Fruit fly (Drosophila melanogaster) whole organism, embryonic: ENCODE measurements around the gene sr.

Source experiments
- Asciz ChIP-seq: fragments of 200-800 bp; sonication (Bioruptor generic); optimal IDR thresholded peaks from 2 replicates; lab custom pipeline; 2017; ENCODE audit warnings: missing biosample characterization, mild to moderate bottlenecking, missing genetic modification characterization, missing genetic modification reagents
- B-H2 ChIP-seq: fragments of 200-800 bp; sonication (Bioruptor generic); optimal IDR thresholded peaks from 2 replicates; lab custom pipeline; 2018; ENCODE audit warnings: missing biosample characterization, mild to moderate bottlenecking, missing genetic modification characterization
- CG10274 ChIP-seq: fragments of 200-800 bp; sonication (Bioruptor generic); optimal IDR thresholded peaks from 3 replicates; lab custom pipeline; 2017; ENCODE audit warnings: missing biosample characterization, mild to moderate bottlenecking, missing genetic modification characterization
- CG10431 ChIP-seq: fragments of 200-800 bp; sonication (Bioruptor generic); optimal IDR thresholded peaks from 3 replicates; lab custom pipeline; 2018; ENCODE audit warnings: missing biosample characterization, mild to moderate bottlenecking, missing genetic modification characterization
- CG15073 ChIP-seq: fragments of 200-800 bp; sonication (Bioruptor generic); optimal IDR thresholded peaks from 2 replicates; lab custom pipeline; 2016; ENCODE audit warnings: missing biosample characterization, missing genetic modification characterization
- CG15479 ChIP-seq: fragments of 200-800 bp; sonication (Bioruptor generic); optimal IDR thresholded peaks from 3 replicates; lab custom pipeline; 2019; ENCODE audit warnings: missing biosample characterization, mild to moderate bottlenecking, missing genetic modification characterization, moderate library complexity
- CG1602 ChIP-seq: fragments of 200-800 bp; sonication (Bioruptor generic); optimal IDR thresholded peaks from 3 replicates; lab custom pipeline; 2016; ENCODE audit warnings: missing biosample characterization, missing genetic modification characterization
- CG16779 ChIP-seq: fragments of 200-800 bp; sonication (Bioruptor generic); IDR thresholded peaks from 2 replicates; pipeline ENCODE4 v1.3.6; 2022; ENCODE audit warnings: missing biosample characterization, missing genetic modification characterization
- CG17328 ChIP-seq: fragments of 200-800 bp; sonication (Bioruptor generic); IDR thresholded peaks from 2 replicates; pipeline ENCODE4 v1.3.6; 2022; ENCODE audit warnings: missing biosample characterization, missing genetic modification characterization
- CG2875 ChIP-seq: fragments of 200-800 bp; sonication (Bioruptor generic); optimal IDR thresholded peaks from 2 replicates; lab custom pipeline; 2017; ENCODE audit warnings: missing biosample characterization, mild to moderate bottlenecking, missing genetic modification characterization, missing genetic modification reagents
- CG30020 ChIP-seq: fragments of 200-800 bp; optimal IDR thresholded peaks from 2 replicates; lab custom pipeline; 2019; ENCODE audit warnings: missing biosample characterization, mild to moderate bottlenecking, missing genetic modification characterization, moderate library complexity
- CG3065 ChIP-seq: fragments of 200-800 bp; sonication (Bioruptor generic); optimal IDR thresholded peaks from 2 replicates; lab custom pipeline; 2016; ENCODE audit warnings: missing biosample characterization, missing genetic modification characterization
- CG6654 ChIP-seq: fragments of 200-800 bp; sonication (Bioruptor generic); optimal IDR thresholded peaks from 2 replicates; lab custom pipeline; 2017; ENCODE audit warnings: missing biosample characterization, mild to moderate bottlenecking, missing genetic modification characterization
- CG7745 ChIP-seq: fragments of 200-800 bp; sonication (Bioruptor generic); optimal IDR thresholded peaks from 2 replicates; lab custom pipeline; 2018; ENCODE audit warnings: missing biosample characterization, mild to moderate bottlenecking, missing genetic modification characterization, moderate library complexity
- CG8765 ChIP-seq: fragments of 200-800 bp; sonication (Bioruptor generic); IDR thresholded peaks from 2 replicates; pipeline ENCODE4 v1.3.6; 2022; ENCODE audit warnings: missing biosample characterization, missing genetic modification characterization
- CG9727 ChIP-seq: fragments of 200-800 bp; sonication (Bioruptor generic); optimal IDR thresholded peaks from 3 replicates; lab custom pipeline; 2017; ENCODE audit warnings: missing biosample characterization, mild to moderate bottlenecking, missing genetic modification characterization
- CG9876 ChIP-seq: fragments of 200-800 bp; sonication (Bioruptor generic); optimal IDR thresholded peaks from 2 replicates; lab custom pipeline; 2016; ENCODE audit warnings: missing biosample characterization, missing genetic modification characterization
- CG9932 ChIP-seq: fragments of 200-800 bp; sonication (Bioruptor generic); IDR thresholded peaks from 2 replicates; pipeline ENCODE4 v1.3.6; 2022; ENCODE audit warnings: missing biosample characterization, missing genetic modification characterization
- D19A ChIP-seq: fragments of 200-800 bp; optimal IDR thresholded peaks from 3 replicates; lab custom pipeline; 2019; ENCODE audit warnings: missing biosample characterization, mild to moderate bottlenecking, missing genetic modification characterization, moderate library complexity
- Dip2 ChIP-seq: fragments of 200-800 bp; sonication (Bioruptor generic); IDR thresholded peaks from 2 replicates; pipeline ENCODE4 v1.3.6; 2022; ENCODE audit warnings: missing biosample characterization, missing genetic modification characterization
- Eip74EF ChIP-seq, 2 experiments: fragments of 200-800 bp in 1 of 2; fragments of >200 bp in 1 of 2; sonication (Bioruptor generic) in 1 of 2; optimal IDR thresholded peaks; 2 replicates each; lab custom pipeline; 2017 to 2019; ENCODE audit warnings: missing biosample characterization in 2 of 2, missing genetic modification characterization in 2 of 2, mild to moderate bottlenecking in 1 of 2, moderate library complexity in 1 of 2
- Elba2 ChIP-seq: fragments of 200-800 bp; sonication (Bioruptor generic); optimal IDR thresholded peaks from 3 replicates; lab custom pipeline; 2016; ENCODE audit warnings: missing biosample characterization, missing genetic modification characterization
- H15 ChIP-seq: fragments of 200-800 bp; sonication (Bioruptor generic); IDR thresholded peaks from 3 replicates; pipeline ENCODE4 v1.3.6; 2022; ENCODE audit warnings: missing biosample characterization, missing genetic modification characterization
- MESR4 ChIP-seq: fragments of 200-800 bp; sonication (Bioruptor generic); optimal IDR thresholded peaks from 2 replicates; lab custom pipeline; 2018; ENCODE audit warnings: missing biosample characterization, mild to moderate bottlenecking, missing genetic modification characterization, moderate library complexity
- MTF-1 ChIP-seq: fragments of 200-800 bp; sonication (Bioruptor generic); optimal IDR thresholded peaks from 2 replicates; lab custom pipeline; 2018; ENCODE audit warnings: missing biosample characterization, mild to moderate bottlenecking, missing genetic modification characterization, borderline replicate concordance
- NfI ChIP-seq: fragments of 200-800 bp; sonication (Bioruptor generic); optimal IDR thresholded peaks from 3 replicates; lab custom pipeline; 2018; ENCODE audit warnings: missing biosample characterization, mild to moderate bottlenecking, missing genetic modification characterization, moderate library complexity
- Ptx1 ChIP-seq: fragments of 200-800 bp; sonication (Bioruptor generic); IDR thresholded peaks from 2 replicates; pipeline ENCODE4 v1.3.6; 2022; ENCODE audit warnings: missing biosample characterization, missing genetic modification characterization
- az2 ChIP-seq: fragments of 200-800 bp; sonication (Bioruptor generic); optimal IDR thresholded peaks from 3 replicates; lab custom pipeline; 2016; ENCODE audit warnings: missing biosample characterization, missing genetic modification characterization
- bowl ChIP-seq: fragments of 200-800 bp; sonication (Bioruptor generic); IDR thresholded peaks from 2 replicates; pipeline ENCODE4 v1.3.6; 2022; ENCODE audit warnings: missing biosample characterization, missing genetic modification characterization
- cato ChIP-seq: fragments of 200-800 bp; sonication (Bioruptor generic); optimal IDR thresholded peaks from 2 replicates; lab custom pipeline; 2016; ENCODE audit warnings: missing biosample characterization, missing genetic modification characterization, borderline replicate concordance
- danr ChIP-seq: fragments of 200-800 bp; sonication (Bioruptor generic); IDR thresholded peaks from 2 replicates; pipeline ENCODE4 v1.3.6; 2022; ENCODE audit warnings: missing biosample characterization, missing genetic modification characterization
- dati ChIP-seq: fragments of 200-800 bp; sonication (Bioruptor generic); IDR thresholded peaks from 2 replicates; pipeline ENCODE4 v1.3.6; 2022; ENCODE audit warnings: missing biosample characterization, missing genetic modification characterization
- fd102C ChIP-seq: fragments of 200-800 bp; sonication (Bioruptor generic); optimal IDR thresholded peaks from 2 replicates; lab custom pipeline; 2018; ENCODE audit warnings: missing biosample characterization, mild to moderate bottlenecking, missing genetic modification characterization, moderate library complexity
- gsb-n ChIP-seq: fragments of 200-800 bp; sonication (Bioruptor generic); optimal IDR thresholded peaks from 3 replicates; lab custom pipeline; 2018; ENCODE audit warnings: missing biosample characterization, mild to moderate bottlenecking, missing genetic modification characterization
- lov ChIP-seq, 2 experiments: fragments of 200-800 bp in 1 of 2; fragments of >200 bp in 1 of 2; sonication (Bioruptor generic) in 1 of 2; IDR thresholded peaks in 1 of 2; optimal IDR thresholded peaks in 1 of 2; 2 replicates in 1 of 2; 3 replicates in 1 of 2; pipeline versions ENCODE4 v1.3.6 to Lab custom; 2017 to 2022; ENCODE audit warnings: missing biosample characterization in 1 of 2, missing genetic modification characterization in 1 of 2
- maf-S ChIP-seq: fragments of 200-800 bp; sonication (Bioruptor generic); optimal IDR thresholded peaks from 2 replicates; lab custom pipeline; 2016; ENCODE audit warnings: missing biosample characterization, missing genetic modification characterization
- nom ChIP-seq: fragments of 200-800 bp; sonication (Bioruptor generic); optimal IDR thresholded peaks from 2 replicates; lab custom pipeline; 2017; ENCODE audit warnings: missing biosample characterization, missing genetic modification characterization, mild to moderate bottlenecking, moderate library complexity, missing genetic modification reagents
- odd ChIP-seq: fragments of 200-800 bp; sonication (Bioruptor generic); optimal IDR thresholded peaks from 2 replicates; lab custom pipeline; 2017; ENCODE audit warnings: missing biosample characterization, mild to moderate bottlenecking, missing genetic modification characterization
- org-1 ChIP-seq: fragments of 200-800 bp; sonication (Bioruptor generic); optimal IDR thresholded peaks from 2 replicates; lab custom pipeline; 2017; ENCODE audit warnings: missing biosample characterization, missing genetic modification characterization
- p53 ChIP-seq: fragments of 200-800 bp; sonication (Bioruptor generic); optimal IDR thresholded peaks from 2 replicates; lab custom pipeline; 2016; ENCODE audit warnings: missing biosample characterization, missing genetic modification characterization
- pfk ChIP-seq: fragments of 200-800 bp; sonication (Bioruptor generic); optimal IDR thresholded peaks from 2 replicates; lab custom pipeline; 2018; ENCODE audit warnings: missing biosample characterization, mild to moderate bottlenecking, missing genetic modification characterization, moderate library complexity
- pzg ChIP-seq: fragments of 200-800 bp; sonication (Bioruptor generic); optimal IDR thresholded peaks from 3 replicates; lab custom pipeline; 2018; ENCODE audit warnings: missing biosample characterization, mild to moderate bottlenecking, missing genetic modification characterization, moderate library complexity
- repo ChIP-seq: fragments of 200-800 bp; sonication (Bioruptor generic); optimal IDR thresholded peaks from 2 replicates; lab custom pipeline; 2016; ENCODE audit warnings: missing biosample characterization, missing genetic modification characterization
- scrt ChIP-seq: fragments of 200-800 bp; sonication (Bioruptor generic); optimal IDR thresholded peaks from 2 replicates; lab custom pipeline; 2018; ENCODE audit warnings: missing biosample characterization, mild to moderate bottlenecking, missing genetic modification characterization, moderate library complexity
- slou ChIP-seq: fragments of 200-800 bp; sonication (Bioruptor generic); optimal IDR thresholded peaks from 3 replicates; lab custom pipeline; 2016; ENCODE audit warnings: missing biosample characterization, missing genetic modification characterization
- tap ChIP-seq: fragments of 200-800 bp; optimal IDR thresholded peaks from 3 replicates; lab custom pipeline; 2019; ENCODE audit warnings: missing biosample characterization, mild to moderate bottlenecking, missing genetic modification characterization, moderate library complexity
- tup ChIP-seq: fragments of 200-800 bp; sonication (Bioruptor generic); optimal IDR thresholded peaks from 2 replicates; lab custom pipeline; 2016; ENCODE audit warnings: missing biosample characterization, mild to moderate bottlenecking, missing genetic modification characterization, moderate library complexity
- tx ChIP-seq: fragments of 200-800 bp; sonication (Bioruptor generic); optimal IDR thresholded peaks from 2 replicates; lab custom pipeline; 2016; ENCODE audit warnings: missing biosample characterization, missing genetic modification characterization
- vnd ChIP-seq: fragments of 200-800 bp; sonication (Bioruptor generic); IDR thresholded peaks from 3 replicates; pipeline ENCODE4 v1.3.6; 2022; ENCODE audit warnings: missing biosample characterization, missing genetic modification characterization; ENCODE audit not compliant: partially characterized antibody

The sr gene

DNA sequence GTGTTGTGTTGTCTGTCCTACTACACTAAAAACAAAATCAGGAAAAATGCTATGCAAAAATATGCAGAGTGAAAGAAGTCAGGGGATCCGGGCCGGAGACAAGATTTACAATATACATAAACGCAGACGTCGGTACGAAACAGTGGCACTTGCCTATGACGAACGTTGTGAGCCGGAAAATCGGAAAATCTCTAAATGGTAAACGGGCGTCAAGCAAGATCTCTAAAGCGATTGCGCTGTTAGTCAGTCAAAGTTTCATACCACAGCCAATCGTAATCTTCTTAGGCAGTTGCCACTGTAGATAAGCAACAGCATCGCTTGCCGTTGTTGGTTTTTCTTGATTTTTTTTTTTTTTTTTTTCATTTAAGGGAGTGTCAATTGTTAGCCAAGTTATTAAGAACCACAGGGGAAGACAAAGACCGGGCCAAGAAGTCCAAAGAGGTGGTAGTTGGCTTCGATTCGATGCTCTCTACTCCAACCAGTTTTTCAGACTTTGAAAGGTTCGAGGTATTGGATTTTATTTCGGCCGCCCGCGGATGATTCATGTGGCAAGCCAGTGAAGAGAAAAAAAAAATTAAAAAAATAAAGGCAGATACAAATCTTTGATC lies 34.5 kb downstream of the sr start (continued):
- TF ChIP-seq bowl (GFP tag; lab: Robert Waterston, UW) = peak; percentile 78
- TF ChIP-seq CG3065 (GFP tag; lab: Kevin White, UChicago) = peak; percentile 42
- peak; percentile 9 for TF ChIP-seq odd (GFP tag; lab: Kevin White, UChicago)
- peak; percentile 26 for TF ChIP-seq D19A (tag; lab: Kevin White, UChicago)
- TF ChIP-seq vnd = no peak
- TF ChIP-seq CG9932 (GFP tag; lab: Robert Waterston, UW) = peak; percentile 91
- peak; percentile 82 for TF ChIP-seq CG9727 (GFP tag; lab: Kevin White, UChicago)
- peak; percentile 29 for TF ChIP-seq scrt
- peak; percentile 61 for TF ChIP-seq CG1602 (GFP tag; lab: Kevin White, UChicago)
- no peak for TF ChIP-seq MESR4 (GFP tag; lab: Kevin White, UChicago)
- peak; percentile 83; the same call in 1 of the 2 replicates for TF ChIP-seq CG16779
- no peak for TF ChIP-seq Eip74EF (GFP tag; optimal IDR thresholded peaks at IDR 0.05; lab: Kevin White, UChicago)
- no peak for TF ChIP-seq lov (optimal IDR thresholded peaks at IDR 0.05; lab: Kevin White, UChicago)
- peak; percentile 97 for TF ChIP-seq lov (GFP tag; IDR thresholded peaks at IDR 0.05; lab: Robert Waterston, UW)
- TF ChIP-seq H15 = peak; percentile 95
- peak; percentile 31 for TF ChIP-seq gsb-n (tag; lab: Kevin White, UChicago)
- TF ChIP-seq CG10431 (GFP tag; lab: Kevin White, UChicago) = no peak
- peak; percentile 69 for TF ChIP-seq NfI (GFP tag; lab: Kevin White, UChicago)
- peak; percentile 77 for TF ChIP-seq p53 (GFP tag; lab: Kevin White, UChicago)
- peak; percentile 44; the same call in 1 of the 2 replicates for TF ChIP-seq Dip2 (GFP tag; lab: Robert Waterston, UW)
- TF ChIP-seq fd102C = peak; percentile 32
- peak; percentile 92 for TF ChIP-seq danr (GFP tag; lab: Robert Waterston, UW)
- peak; percentile 2 for TF ChIP-seq MTF-1 (GFP tag; lab: Kevin White, UChicago)
- TF ChIP-seq B-H2 (GFP tag; lab: Kevin White, UChicago) = no peak
- no peak for TF ChIP-seq Asciz (GFP tag; lab: Kevin White, UChicago)
- TF ChIP-seq repo (GFP tag; lab: Kevin White, UChicago) = peak; percentile 78
- TF ChIP-seq tup = peak; percentile 18
- TF ChIP-seq az2 (GFP tag; lab: Kevin White, UChicago) = peak; percentile 71
- TF ChIP-seq tap (tag; lab: Kevin White, UChicago) = peak; percentile 74
- no peak for TF ChIP-seq Elba2 (GFP tag; lab: Kevin White, UChicago)
- peak; percentile 48 for TF ChIP-seq CG2875 (GFP tag; lab: Kevin White, UChicago)
- TF ChIP-seq CG6654 = no peak
- peak; percentile 97 for TF ChIP-seq Ptx1 (GFP tag; lab: Robert Waterston, UW)
- TF ChIP-seq CG17328 (GFP tag; lab: Robert Waterston, UW) = peak; percentile 88
- peak; percentile 68 for TF ChIP-seq CG10274
- TF ChIP-seq CG7745 (tag; lab: Kevin White, UChicago) = no peak
- peak; percentile 87 for TF ChIP-seq dati (GFP tag; lab: Robert Waterston, UW)
- peak; percentile 55 for TF ChIP-seq nom
- TF ChIP-seq tx (GFP tag; lab: Kevin White, UChicago) = peak; percentile 53
- peak; percentile 62 for TF ChIP-seq slou (GFP tag; lab: Kevin White, UChicago)
- no peak for TF ChIP-seq CG30020 (tag; lab: Kevin White, UChicago)
- TF ChIP-seq pfk (GFP tag; lab: Kevin White, UChicago) = no peak
- TF ChIP-seq CG8765 = peak; percentile 88
- no peak for TF ChIP-seq CG15479
- peak; percentile 60 for TF ChIP-seq maf-S (GFP tag; lab: Kevin White, UChicago)
- TF ChIP-seq org-1 (GFP tag; lab: Kevin White, UChicago) = peak; percentile 44
- no peak for TF ChIP-seq pzg
- TF ChIP-seq CG15073 (GFP tag; lab: Kevin White, UChicago) = peak; percentile 24
- peak; percentile 42 for TF ChIP-seq cato (GFP tag; lab: Kevin White, UChicago)
- peak; percentile 52 for TF ChIP-seq CG9876 (GFP tag; lab: Kevin White, UChicago)
